In the genomic region with DNA sequence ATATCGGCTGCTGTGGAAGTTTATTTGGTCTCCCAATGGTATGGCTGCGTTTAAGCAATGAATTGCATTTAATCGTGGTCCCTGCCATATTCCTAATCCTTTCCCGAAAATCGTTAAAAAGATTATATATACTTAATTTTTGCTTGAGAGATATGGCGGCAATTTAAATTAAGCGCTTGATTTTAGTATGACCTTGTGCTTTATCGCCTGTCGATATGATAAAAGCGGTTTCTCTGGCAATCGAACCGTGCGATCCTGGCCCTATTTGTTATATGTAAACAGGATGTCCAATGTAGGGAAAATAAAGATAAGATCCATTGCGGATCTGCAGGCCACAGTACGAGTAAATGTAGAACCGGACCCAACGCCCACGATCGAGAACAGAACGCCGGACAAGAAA, we compare ENCODE assay signal across 3 fruit fly cellular contexts.
TF ChIP-seq lines count a peak whose summit lies in the region.

A gene (plus strand): TSS at position 233 of the 400 bp plus-strand sequence.

- no peak for TF ChIP-seq CTCF in whole organism, embryonic (GFP tag; optimal IDR thresholded peaks at IDR 0.05; lab: Kevin White, UChicago)

TF ChIP-seq in whole organism, embryonic, 481 proteins besides CTCF, POLR2A, EP300 and RAD21 (continues in another document):
- TF ChIP-seq ewg (GFP tag; optimal IDR thresholded peaks at IDR 0.05; lab: Kevin White, UChicago), result no peak
- TF ChIP-seq BEAF-32 (GFP tag; optimal IDR thresholded peaks at IDR 0.05; lab: Kevin White, UChicago), result peak; percentile 9
- no peak for TF ChIP-seq CoRest (tag; optimal IDR thresholded peaks at IDR 0.05; lab: Kevin White, UChicago)
- TF ChIP-seq btn (GFP tag; optimal IDR thresholded peaks at IDR 0.05; lab: Kevin White, UChicago), result no peak
- no peak for TF ChIP-seq p53 (GFP tag; optimal IDR thresholded peaks at IDR 0.05; lab: Kevin White, UChicago)
- TF ChIP-seq Dek (tag; optimal IDR thresholded peaks at IDR 0.05; lab: Kevin White, UChicago), result no peak
- peak; percentile 57 for TF ChIP-seq Dp (GFP tag; optimal IDR thresholded peaks at IDR 0.05; lab: Kevin White, UChicago)
- no peak for TF ChIP-seq CG2202 (tag; optimal IDR thresholded peaks at IDR 0.05; lab: Kevin White, UChicago)
- no peak for TF ChIP-seq stc (GFP tag; IDR thresholded peaks at IDR 0.05; lab: Robert Waterston, UW)
- TF ChIP-seq CG10654 (GFP tag; optimal IDR thresholded peaks at IDR 0.05; lab: Kevin White, UChicago), result no peak
- no peak for TF ChIP-seq B-H1 (GFP tag; IDR thresholded peaks at IDR 0.05; lab: Robert Waterston, UW)
- no peak for TF ChIP-seq run (tag; optimal IDR thresholded peaks at IDR 0.05; lab: Kevin White, UChicago)
- TF ChIP-seq Stat92E (GFP tag; optimal IDR thresholded peaks at IDR 0.05; lab: Kevin White, UChicago), result no peak
- TF ChIP-seq klu (GFP tag; IDR thresholded peaks at IDR 0.05; lab: Robert Waterston, UW), result no peak
- TF ChIP-seq Sry-δ (GFP tag; optimal IDR thresholded peaks at IDR 0.05; lab: Kevin White, UChicago), result peak; percentile 29
- no peak for TF ChIP-seq Atf6 (GFP tag; IDR thresholded peaks at IDR 0.05; lab: Robert Waterston, UW)
- TF ChIP-seq so (GFP tag; IDR thresholded peaks at IDR 0.05; lab: Robert Waterston, UW), result no peak
- no peak for TF ChIP-seq Vsx1 (GFP tag; optimal IDR thresholded peaks at IDR 0.05; lab: Kevin White, UChicago)
- TF ChIP-seq CG6689 (GFP tag; IDR thresholded peaks at IDR 0.05; lab: Robert Waterston, UW), result no peak
- TF ChIP-seq CG2116 (GFP tag; optimal IDR thresholded peaks at IDR 0.05; lab: Kevin White, UChicago), result peak; percentile 23
- peak; percentile 27; the same call in 1 of the 3 replicates for TF ChIP-seq Opbp (GFP tag; IDR thresholded peaks at IDR 0.05; lab: Robert Waterston, UW; ENCODE audit: partially characterized antibody)
- TF ChIP-seq shn (GFP tag; optimal IDR thresholded peaks at IDR 0.05; lab: Kevin White, UChicago), result no peak
- TF ChIP-seq wek (GFP tag; optimal IDR thresholded peaks at IDR 0.05; lab: Kevin White, UChicago), result no peak
- no peak for TF ChIP-seq CG14965 (GFP tag; optimal IDR thresholded peaks at IDR 0.05; lab: Kevin White, UChicago; ENCODE audit: borderline replicate concordance)
- no peak for TF ChIP-seq CG13287 (GFP tag; IDR thresholded peaks at IDR 0.05; lab: Robert Waterston, UW; ENCODE audit: partially characterized antibody)
- peak; percentile 53 for TF ChIP-seq sens (GFP tag; lab: Kevin White, UChicago)
- TF ChIP-seq CG16779 (GFP tag; IDR thresholded peaks at IDR 0.05; lab: Robert Waterston, UW), result no peak
- no peak for TF ChIP-seq CG17912 (GFP tag; optimal IDR thresholded peaks at IDR 0.05; lab: Kevin White, UChicago)
- TF ChIP-seq nmo (GFP tag; optimal IDR thresholded peaks at IDR 0.05; lab: Kevin White, UChicago), result no peak
- no peak for TF ChIP-seq CG4854 (GFP tag; optimal IDR thresholded peaks at IDR 0.05; lab: Kevin White, UChicago)

TF ChIP-seq in whole organism, pupa, 21 proteins besides CTCF, POLR2A, EP300 and RAD21:
- 0 out of 3 replicates have a peak, but pooled peaks have one; percentile 21 for TF ChIP-seq CG4496 (GFP tag; IDR thresholded peaks at IDR 0.05; lab: Robert Waterston, UW)
- no peak for TF ChIP-seq CG12605 (GFP tag; IDR thresholded peaks at IDR 0.05; lab: Robert Waterston, UW)
TF ChIP-seq in whole organism, pupa: peak in this region for 1.

TF ChIP-seq in whole organism, wandering third instar larva, 38 proteins besides CTCF, POLR2A, EP300 and RAD21:
- TF ChIP-seq Mio (GFP tag; optimal IDR thresholded peaks at IDR 0.05; lab: Kevin White, UChicago), result no peak
- TF ChIP-seq CG32264 (GFP tag; optimal IDR thresholded peaks at IDR 0.05; lab: Kevin White, UChicago), result no peak
- peak; percentile 91 for TF ChIP-seq Vsx2 (GFP tag; optimal IDR thresholded peaks at IDR 0.05; lab: Kevin White, UChicago; ENCODE audit: partially characterized antibody)
- TF ChIP-seq Dif (GFP tag; optimal IDR thresholded peaks at IDR 0.05; lab: Kevin White, UChicago; ENCODE audit: partially characterized antibody), result peak; percentile 71
- TF ChIP-seq h (GFP tag; optimal IDR thresholded peaks at IDR 0.05; lab: Kevin White, UChicago), result no peak
